Worm (Caenorhabditis elegans) whole organism, L1 larva: ENCODE data around the gene srx-125.
A peak's percentile ranks its signal among the peaks of the same experiment; 100 is the strongest.

ENCODE experiments used
- C04F5.9 ChIP-seq: sonication (generic microtip); optimal IDR thresholded peaks from 2 replicates; lab custom pipeline; 2016; ENCODE audit warnings: missing genetic modification characterization, missing compliant biosample characterization
- C16A3.4 ChIP-seq: fragments of 150-350 bp; optimal IDR thresholded peaks from 2 replicates; lab custom pipeline; 2014; ENCODE audit warnings: missing biosample characterization, missing genetic modification characterization
- C34B4.2 ChIP-seq: sonication (generic microtip); optimal IDR thresholded peaks from 2 replicates; lab custom pipeline; 2017; ENCODE audit warnings: mild to moderate bottlenecking, missing genetic modification characterization, missing compliant biosample characterization
- F16B12.6 ChIP-seq: fragments of 150-350 bp; optimal IDR thresholded peaks from 2 replicates; lab custom pipeline; 2014; ENCODE audit warnings: missing biosample characterization, missing genetic modification characterization
- Y116A8C.19 ChIP-seq: sonication (generic microtip); optimal IDR thresholded peaks from 2 replicates; lab custom pipeline; 2016; ENCODE audit warnings: missing compliant biosample characterization, missing genetic modification characterization, borderline replicate concordance
- aha-1 ChIP-seq: fragments of 150-350 bp; optimal IDR thresholded peaks from 2 replicates; lab custom pipeline; 2014; ENCODE audit warnings: missing biosample characterization, missing genetic modification characterization
- alr-1 ChIP-seq: fragments of 200-800 bp; sonication (Bioruptor generic); optimal IDR thresholded peaks from 2 replicates; lab custom pipeline; 2018; ENCODE audit warnings: borderline replicate concordance, mild to moderate bottlenecking, missing genetic modification characterization, missing compliant biosample characterization
- aly-2 ChIP-seq: fragments of 150-350 bp; optimal IDR thresholded peaks from 2 replicates; lab custom pipeline; 2014; ENCODE audit warnings: missing biosample characterization, missing genetic modification characterization
- blmp-1 ChIP-seq: fragments of 150-350 bp; optimal IDR thresholded peaks from 2 replicates; lab custom pipeline; 2014; ENCODE audit warnings: missing biosample characterization, missing genetic modification characterization
- ceh-63 ChIP-seq: fragments of 200-800 bp; sonication (Bioruptor generic); optimal IDR thresholded peaks from 2 replicates; lab custom pipeline; 2018; ENCODE audit warnings: mild to moderate bottlenecking, missing genetic modification characterization, missing compliant biosample characterization
- ceh-8 ChIP-seq: fragments of 200-800 bp; sonication (Bioruptor generic); optimal IDR thresholded peaks from 2 replicates; lab custom pipeline; 2018; ENCODE audit warnings: mild to moderate bottlenecking, missing genetic modification characterization, moderate library complexity, missing compliant biosample characterization
- ceh-82 ChIP-seq, 3 experiments: fragments of 150-350 bp in 1 of 3; sonication (generic microtip) in 2 of 3; optimal IDR thresholded peaks; 2 replicates each; lab custom pipeline; 2014 to 2017; ENCODE audit warnings: missing biosample characterization in 3 of 3, missing genetic modification characterization in 3 of 3
- ceh-88 ChIP-seq: fragments of 200-800 bp; sonication (Bioruptor generic); IDR thresholded peaks from 2 replicates; pipeline ENCODE4 v1.3.6; 2022; ENCODE audit warnings: missing genetic modification characterization, missing compliant biosample characterization
- ces-1 ChIP-seq: fragments of 150-350 bp; optimal IDR thresholded peaks from 2 replicates; lab custom pipeline; 2014; ENCODE audit warnings: missing biosample characterization, missing genetic modification reagents, missing genetic modification characterization
- dpl-1 ChIP-seq, 3 experiments: fragments of 150-350 bp in 2 of 3; sonication (generic microtip) in 1 of 3; optimal IDR thresholded peaks; 2 replicates each; lab custom pipeline; 2014 to 2017; ENCODE audit warnings: missing biosample characterization in 3 of 3, missing genetic modification characterization in 3 of 3, missing genetic modification reagents in 3 of 3
- dsc-1 ChIP-seq: sonication (generic microtip); optimal IDR thresholded peaks from 2 replicates; lab custom pipeline; 2016; ENCODE audit warnings: mild to moderate bottlenecking, missing genetic modification characterization, missing compliant biosample characterization
- efl-3 ChIP-seq: fragments of 200-800 bp; sonication (Bioruptor generic); optimal IDR thresholded peaks from 2 replicates; lab custom pipeline; 2018; ENCODE audit warnings: mild to moderate bottlenecking, missing genetic modification characterization, missing compliant biosample characterization
- egl-27 ChIP-seq, 2 experiments: fragments of 150-350 bp in 1 of 2; sonication (generic microtip); optimal IDR thresholded peaks; 3 replicates each; lab custom pipeline; 2017 to 2018; ENCODE audit warnings: missing biosample characterization in 2 of 2, missing genetic modification characterization in 2 of 2, missing genetic modification reagents in 2 of 2
- elt-2 ChIP-seq: sonication (generic microtip); optimal IDR thresholded peaks from 2 replicates; lab custom pipeline; 2016; ENCODE audit warnings: missing genetic modification characterization, mild to moderate bottlenecking, inconsistent platforms, missing compliant biosample characterization, missing genetic modification reagents
- elt-3 ChIP-seq, 6 experiments: fragments of 150-350 bp in 1 of 6; sonication (generic microtip); optimal IDR thresholded peaks; 2 replicates each; lab custom pipeline; 2017 to 2018; ENCODE audit warnings: missing biosample characterization in 6 of 6, missing genetic modification characterization in 6 of 6, inconsistent platforms in 1 of 6
- fkh-10 ChIP-seq: sonication (generic microtip); optimal IDR thresholded peaks from 2 replicates; lab custom pipeline; 2017; ENCODE audit warnings: missing biosample characterization, missing genetic modification reagents, missing genetic modification characterization
- fkh-4 ChIP-seq: sonication (generic microtip); optimal IDR thresholded peaks from 2 replicates; lab custom pipeline; 2016; ENCODE audit warnings: missing compliant biosample characterization, missing genetic modification characterization, borderline replicate concordance
- hlh-17 ChIP-seq: fragments of 200-800 bp; sonication (Bioruptor generic); optimal IDR thresholded peaks from 2 replicates; lab custom pipeline; 2018; ENCODE audit warnings: missing genetic modification characterization, mild to moderate bottlenecking, missing compliant biosample characterization, moderate library complexity, borderline replicate concordance
- hlh-4 ChIP-seq: sonication (generic microtip); optimal IDR thresholded peaks from 2 replicates; lab custom pipeline; 2016; ENCODE audit warnings: mild to moderate bottlenecking, missing genetic modification characterization, missing compliant biosample characterization
- irx-1 ChIP-seq: sonication (generic microtip); optimal IDR thresholded peaks from 2 replicates; lab custom pipeline; 2016; ENCODE audit warnings: missing genetic modification characterization, missing compliant biosample characterization
- jun-1 ChIP-seq: fragments of 150-350 bp; optimal IDR thresholded peaks from 2 replicates; lab custom pipeline; 2014; ENCODE audit warnings: missing biosample characterization, missing genetic modification reagents, missing genetic modification characterization
- lin-14 ChIP-seq: fragments of 200-800 bp; sonication (Bioruptor generic); optimal IDR thresholded peaks from 2 replicates; lab custom pipeline; 2018; ENCODE audit warnings: mild to moderate bottlenecking, missing genetic modification characterization, moderate library complexity, missing compliant biosample characterization
- lsy-2 ChIP-seq, 2 experiments: fragments of 150-350 bp; optimal IDR thresholded peaks; 2 replicates each; lab custom pipeline; 2014; ENCODE audit warnings: missing biosample characterization in 2 of 2, missing genetic modification characterization in 2 of 2
- mab-9 ChIP-seq: fragments of 200-800 bp; sonication (Bioruptor generic); IDR thresholded peaks from 2 replicates; pipeline ENCODE4 v1.3.6; 2022; ENCODE audit warnings: missing genetic modification reagents, missing genetic modification characterization, missing compliant biosample characterization
- mdl-1 ChIP-seq, 2 experiments: fragments of 150-350 bp; optimal IDR thresholded peaks; 2 replicates each; lab custom pipeline; 2014 to 2017; ENCODE audit warnings: missing biosample characterization in 2 of 2, missing genetic modification characterization in 2 of 2, inconsistent platforms in 1 of 2
- mef-2 ChIP-seq: fragments of 150-350 bp; optimal IDR thresholded peaks from 2 replicates; lab custom pipeline; 2014; ENCODE audit warnings: missing biosample characterization, missing genetic modification characterization
- mep-1 ChIP-seq: fragments of 150-350 bp; optimal IDR thresholded peaks from 2 replicates; lab custom pipeline; 2014; ENCODE audit warnings: missing biosample characterization, missing genetic modification characterization
- nhr-11 ChIP-seq: fragments of 150-350 bp; optimal IDR thresholded peaks from 2 replicates; lab custom pipeline; 2014; ENCODE audit warnings: missing biosample characterization, missing genetic modification characterization
- nhr-19 ChIP-seq: fragments of 200-800 bp; sonication (Bioruptor generic); conservative IDR thresholded peaks from 2 replicates; pipeline ENCODE4 v1.3.6; 2022; ENCODE audit warnings: missing genetic modification characterization, missing compliant biosample characterization
- nhr-237 ChIP-seq: fragments of 150-350 bp; optimal IDR thresholded peaks from 2 replicates; lab custom pipeline; 2014; ENCODE audit warnings: missing biosample characterization, missing genetic modification characterization
- nhr-47 ChIP-seq: sonication (generic microtip); optimal IDR thresholded peaks from 2 replicates; lab custom pipeline; 2016; ENCODE audit warnings: mild to moderate bottlenecking, missing genetic modification characterization, moderate library complexity, missing compliant biosample characterization
- nhr-71 ChIP-seq: sonication (generic microtip); optimal IDR thresholded peaks from 2 replicates; lab custom pipeline; 2016; ENCODE audit warnings: mild to moderate bottlenecking, missing genetic modification characterization, moderate library complexity, missing compliant biosample characterization
- nhr-77 ChIP-seq: fragments of 150-350 bp; optimal IDR thresholded peaks from 2 replicates; lab custom pipeline; 2014; ENCODE audit warnings: missing biosample characterization, missing genetic modification characterization
- pag-3 ChIP-seq: sonication (generic microtip); optimal IDR thresholded peaks from 2 replicates; lab custom pipeline; 2017; ENCODE audit warnings: missing genetic modification characterization, mild to moderate bottlenecking, missing compliant biosample characterization, antibody characterized with exemption, borderline replicate concordance; ENCODE audit not compliant: insufficient read depth
- pax-3 ChIP-seq: fragments of 200-800 bp; sonication (Bioruptor generic); optimal IDR thresholded peaks from 2 replicates; lab custom pipeline; 2018; ENCODE audit warnings: mild to moderate bottlenecking, missing genetic modification characterization, moderate library complexity, missing compliant biosample characterization
- pqm-1 ChIP-seq: sonication (generic microtip); optimal IDR thresholded peaks from 3 replicates; lab custom pipeline; 2017; ENCODE audit warnings: missing biosample characterization, missing genetic modification characterization
- rnt-1 ChIP-seq: sonication (generic microtip); optimal IDR thresholded peaks from 2 replicates; lab custom pipeline; 2016; ENCODE audit warnings: mild to moderate bottlenecking, missing genetic modification characterization, moderate library complexity, missing compliant biosample characterization
- skn-1 ChIP-seq: fragments of 150-350 bp; optimal IDR thresholded peaks from 2 replicates; lab custom pipeline; 2014; ENCODE audit warnings: missing biosample characterization, missing genetic modification characterization
- snpc-4 ChIP-seq: fragments of 150-350 bp; optimal IDR thresholded peaks from 2 replicates; lab custom pipeline; 2014; ENCODE audit warnings: missing biosample characterization, missing genetic modification characterization
- snu-23 ChIP-seq: sonication (generic microtip); optimal IDR thresholded peaks from 2 replicates; lab custom pipeline; 2016; ENCODE audit warnings: missing genetic modification characterization, missing compliant biosample characterization
- sox-4 ChIP-seq: sonication (generic microtip); optimal IDR thresholded peaks from 2 replicates; lab custom pipeline; 2016; ENCODE audit warnings: missing genetic modification characterization, missing compliant biosample characterization
- tbx-2 ChIP-seq: sonication (generic microtip); optimal IDR thresholded peaks from 2 replicates; lab custom pipeline; 2016; ENCODE audit warnings: missing genetic modification characterization, missing compliant biosample characterization
- tlp-1 ChIP-seq: fragments of 150-350 bp; optimal IDR thresholded peaks from 2 replicates; lab custom pipeline; 2014; ENCODE audit warnings: missing biosample characterization, missing genetic modification characterization
- unc-98 ChIP-seq: fragments of 200-800 bp; sonication (Bioruptor generic); IDR thresholded peaks from 2 replicates; pipeline ENCODE4 v1.3.6; 2022; ENCODE audit warnings: missing genetic modification characterization, missing compliant biosample characterization
- xbp-1 ChIP-seq: sonication (generic microtip); optimal IDR thresholded peaks from 2 replicates; lab custom pipeline; 2016; ENCODE audit warnings: missing genetic modification characterization, missing compliant biosample characterization
- zag-1 ChIP-seq: fragments of 150-350 bp; optimal IDR thresholded peaks from 2 replicates; lab custom pipeline; 2014; ENCODE audit warnings: missing biosample characterization, missing genetic modification characterization
- ztf-11 ChIP-seq, 2 experiments: sonication (generic microtip); optimal IDR thresholded peaks; 2 replicates each; lab custom pipeline; 2016 to 2017; ENCODE audit warnings: missing genetic modification characterization in 2 of 2, missing biosample characterization in 1 of 2, missing compliant biosample characterization in 1 of 2

The srx-125 gene

DNA sequence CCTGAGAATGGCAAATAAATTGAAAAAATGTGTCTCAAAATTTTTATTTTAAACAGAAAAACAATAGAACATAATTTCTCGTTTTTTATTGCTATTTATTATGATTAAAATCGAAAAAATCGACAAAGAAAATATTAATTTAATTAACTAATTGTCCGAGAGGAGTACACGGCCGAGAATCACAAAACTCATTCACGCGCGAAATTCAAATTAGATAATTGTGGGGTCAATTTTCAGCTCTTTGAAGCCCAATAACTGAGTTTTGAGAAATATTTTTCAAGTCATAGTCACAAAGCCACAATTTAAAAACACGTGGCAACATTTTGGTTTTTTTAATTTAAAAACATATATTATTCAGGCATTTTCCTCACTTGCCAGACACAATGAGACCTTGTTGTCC lies 42.0 kb downstream of the srx-125 start (continued):
- TF ChIP-seq mep-1 (tag; lab: Kevin White, UChicago): peak; percentile 3
- TF ChIP-seq nhr-237 (tag; lab: Kevin White, UChicago): no peak
- TF ChIP-seq sox-4 (tag; lab: Kevin White, UChicago): peak; percentile 23
- TF ChIP-seq Y116A8C.19 (tag; lab: Kevin White, UChicago): no peak
- TF ChIP-seq pag-3 (tag; lab: Kevin White, UChicago): no peak
- TF ChIP-seq tbx-2: peak; percentile 43
- no peak for TF ChIP-seq hlh-4 (tag; lab: Kevin White, UChicago)
- peak; percentile 71 for TF ChIP-seq nhr-47 (tag; lab: Kevin White, UChicago)
- TF ChIP-seq fkh-10 (GFP tag; lab: Kevin White, UChicago): no peak
- TF ChIP-seq aly-2 (tag; lab: Kevin White, UChicago): no peak
- no peak for TF ChIP-seq snpc-4 (tag; lab: Kevin White, UChicago)
- TF ChIP-seq lin-14 (GFP tag; lab: Kevin White, UChicago): peak; percentile 30
- TF ChIP-seq pqm-1 (tag; lab: Kevin White, UChicago): no peak
- no peak for TF ChIP-seq elt-2 (tag; lab: Kevin White, UChicago)
- no peak for TF ChIP-seq ceh-63 (GFP tag; lab: Kevin White, UChicago)
- no peak for TF ChIP-seq nhr-77 (tag; lab: Kevin White, UChicago)
- TF ChIP-seq mdl-1 (tag; optimal IDR thresholded peaks at IDR 0.05; lab: Kevin White, UChicago): no peak
- no peak for TF ChIP-seq hlh-17 (GFP tag; lab: Kevin White, UChicago)
- TF ChIP-seq ces-1 (GFP tag; lab: Kevin White, UChicago): no peak
- TF ChIP-seq C04F5.9 (tag; lab: Kevin White, UChicago): no peak
- TF ChIP-seq ceh-88 (GFP tag; lab: Robert Waterston, UW): no peak
- no peak for TF ChIP-seq mab-9 (GFP tag; lab: Robert Waterston, UW)
- TF ChIP-seq egl-27 (tag; optimal IDR thresholded peaks at IDR 0.05; lab: Kevin White, UChicago): no peak
- peak; percentile 80 to 96 (median 88) for TF ChIP-seq dpl-1 (GFP tag; optimal IDR thresholded peaks at IDR 0.05; lab: Kevin White, UChicago)
- peak; percentile 26 for TF ChIP-seq dsc-1 (tag; lab: Kevin White, UChicago)
- TF ChIP-seq alr-1 (tag; lab: Kevin White, UChicago): no peak
- no peak for TF ChIP-seq unc-98 (GFP tag; lab: Robert Waterston, UW)
- no peak for TF ChIP-seq nhr-11
- no peak for TF ChIP-seq jun-1 (tag; lab: Kevin White, UChicago)
- peak; percentile 82 for TF ChIP-seq rnt-1 (tag; lab: Kevin White, UChicago)
- peak; percentile 43 for TF ChIP-seq blmp-1
- peak; percentile 10 for TF ChIP-seq xbp-1
- no peak for TF ChIP-seq aha-1 (tag; lab: Kevin White, UChicago)
- TF ChIP-seq lsy-2 (tag; optimal IDR thresholded peaks at IDR 0.05; lab: Kevin White, UChicago): peak; percentile 39 to 53
- no peak for TF ChIP-seq C34B4.2
- no peak for TF ChIP-seq ceh-82 (tag; optimal IDR thresholded peaks at IDR 0.05; lab: Kevin White, UChicago)
- TF ChIP-seq skn-1: no peak
- TF ChIP-seq mef-2: no peak
- TF ChIP-seq zag-1 (tag; lab: Kevin White, UChicago): no peak
- no peak for TF ChIP-seq F16B12.6 (tag; lab: Kevin White, UChicago)
- TF ChIP-seq nhr-71 (tag; lab: Kevin White, UChicago): peak; percentile 73
- TF ChIP-seq C16A3.4 (tag; lab: Kevin White, UChicago): peak; percentile 6
- TF ChIP-seq pax-3 (tag; lab: Kevin White, UChicago): peak; percentile 80
- TF ChIP-seq efl-3 (GFP tag; lab: Kevin White, UChicago): no peak
- TF ChIP-seq elt-3 (tag; optimal IDR thresholded peaks at IDR 0.05; lab: Kevin White, UChicago): no peak
- peak; percentile 44 for TF ChIP-seq snu-23 (GFP tag; lab: Kevin White, UChicago)
- peak in 1 of 2 experiments; percentile 74 for TF ChIP-seq ztf-11 (tag; optimal IDR thresholded peaks at IDR 0.05; lab: Kevin White, UChicago)
- peak; percentile 54 for TF ChIP-seq nhr-19
- no peak for TF ChIP-seq ceh-8 (GFP tag; lab: Kevin White, UChicago)
- TF ChIP-seq fkh-4 (tag; lab: Kevin White, UChicago): peak; percentile 56
- TF ChIP-seq tlp-1 (tag; lab: Kevin White, UChicago): no peak
- TF ChIP-seq irx-1 (tag; lab: Kevin White, UChicago): peak; percentile 71
